Worm (Caenorhabditis elegans) whole organism, midembryonic: ENCODE data around the gene K12H4.3.

Experiments
- T22C8.4 ChIP-seq: fragments of 200-800 bp; sonication (Bioruptor generic); IDR thresholded peaks from 2 replicates; pipeline ENCODE4 v1.3.6; 2022; ENCODE audit warnings: missing genetic modification characterization, missing compliant biosample characterization
- cog-1 ChIP-seq: sonication (generic microtip); optimal IDR thresholded peaks from 2 replicates; lab custom pipeline; 2016; ENCODE audit warnings: missing genetic modification characterization, missing compliant biosample characterization
- flt-1 ChIP-seq: fragments of 200-800 bp; sonication (Bioruptor generic); IDR thresholded peaks from 2 replicates; pipeline ENCODE4 v1.3.6; 2022; ENCODE audit warnings: missing genetic modification characterization, missing compliant biosample characterization
- klf-2 ChIP-seq: fragments of 200-800 bp; sonication (Bioruptor generic); conservative IDR thresholded peaks from 2 replicates; pipeline ENCODE4 v1.3.6; 2022; ENCODE audit warnings: missing genetic modification reagents, missing genetic modification characterization, missing compliant biosample characterization
- med-1 ChIP-seq: sonication (generic microtip); optimal IDR thresholded peaks from 2 replicates; lab custom pipeline; 2017; ENCODE audit warnings: missing genetic modification characterization, mild to moderate bottlenecking, missing compliant biosample characterization, antibody characterized with exemption, missing genetic modification reagents; ENCODE audit not compliant: insufficient read depth
- ref-1 ChIP-seq: fragments of 200-800 bp; sonication (Bioruptor generic); conservative IDR thresholded peaks from 2 replicates; pipeline ENCODE4 v1.3.6; 2022; ENCODE audit warnings: missing genetic modification reagents, missing genetic modification characterization, missing compliant biosample characterization
- tab-1 ChIP-seq: fragments of 200-800 bp; sonication (Bioruptor generic); IDR thresholded peaks from 2 replicates; pipeline ENCODE4 v1.3.6; 2022; ENCODE audit warnings: missing genetic modification characterization, missing compliant biosample characterization
- ztf-23 ChIP-seq: fragments of 200-800 bp; sonication (Bioruptor generic); IDR thresholded peaks from 2 replicates; pipeline ENCODE4 v1.3.6; 2022; ENCODE audit warnings: missing genetic modification reagents, missing genetic modification characterization, missing compliant biosample characterization
- ztf-29 ChIP-seq: fragments of 200-800 bp; sonication (Bioruptor generic); IDR thresholded peaks from 2 replicates; pipeline ENCODE4 v1.3.6; 2022; ENCODE audit warnings: missing genetic modification reagents, missing genetic modification characterization, missing compliant biosample characterization

DNA sequence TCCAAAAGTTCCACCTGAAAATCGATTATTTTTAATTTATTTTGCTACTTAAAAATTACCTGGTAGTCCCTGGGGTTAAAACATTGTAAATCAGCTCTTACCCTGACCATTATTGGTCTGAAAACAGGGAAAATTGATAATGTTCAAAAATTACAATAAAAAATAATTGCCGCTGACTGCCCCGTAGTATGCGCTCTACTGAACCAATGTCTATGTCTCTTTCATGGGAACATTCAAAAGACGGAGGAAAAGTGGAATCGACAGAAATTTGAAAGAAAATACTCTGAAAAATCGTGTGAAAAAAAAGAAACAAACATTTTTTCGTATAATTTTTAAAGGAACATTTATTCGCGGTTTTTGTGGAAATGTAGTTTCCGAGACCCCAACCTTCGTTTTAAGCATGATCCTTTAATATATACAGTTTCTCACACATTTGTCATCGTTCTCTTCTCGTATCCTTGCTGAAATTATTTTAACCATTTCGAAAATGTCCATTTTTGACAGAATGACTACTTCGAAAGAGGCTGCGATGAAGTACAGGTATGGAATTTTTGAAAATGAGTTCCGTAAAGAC is 34.4 kb downstream of the K12H4.3 start, which contains the start of the genes dcr-1 and apc-2:
- TF ChIP-seq T22C8.4, result no peak
- no peak for TF ChIP-seq cog-1 (tag; lab: Kevin White, UChicago)
- TF ChIP-seq tab-1, result no peak
- no peak for TF ChIP-seq flt-1
- no peak for TF ChIP-seq ref-1 (GFP tag; lab: Robert Waterston, UW)
- TF ChIP-seq med-1 (GFP tag; lab: Kevin White, UChicago), result no peak
- TF ChIP-seq ztf-23 (GFP tag; lab: Robert Waterston, UW), result no peak
- no peak for TF ChIP-seq klf-2 (GFP tag; lab: Robert Waterston, UW)
- no peak for TF ChIP-seq ztf-29 (GFP tag; lab: Robert Waterston, UW)
